Worm (Caenorhabditis elegans) whole organism, L2 larva: ENCODE data around the gene B0280.9.

Experiments used
- crh-2 ChIP-seq: sonication (generic microtip); optimal IDR thresholded peaks from 2 replicates; lab custom pipeline; 2017; ENCODE audit warnings: missing biosample characterization, missing genetic modification characterization
- unc-39 ChIP-seq: fragments of 150-350 bp; optimal IDR thresholded peaks from 2 replicates; lab custom pipeline; 2014; ENCODE audit warnings: missing biosample characterization, missing genetic modification characterization

DNA sequence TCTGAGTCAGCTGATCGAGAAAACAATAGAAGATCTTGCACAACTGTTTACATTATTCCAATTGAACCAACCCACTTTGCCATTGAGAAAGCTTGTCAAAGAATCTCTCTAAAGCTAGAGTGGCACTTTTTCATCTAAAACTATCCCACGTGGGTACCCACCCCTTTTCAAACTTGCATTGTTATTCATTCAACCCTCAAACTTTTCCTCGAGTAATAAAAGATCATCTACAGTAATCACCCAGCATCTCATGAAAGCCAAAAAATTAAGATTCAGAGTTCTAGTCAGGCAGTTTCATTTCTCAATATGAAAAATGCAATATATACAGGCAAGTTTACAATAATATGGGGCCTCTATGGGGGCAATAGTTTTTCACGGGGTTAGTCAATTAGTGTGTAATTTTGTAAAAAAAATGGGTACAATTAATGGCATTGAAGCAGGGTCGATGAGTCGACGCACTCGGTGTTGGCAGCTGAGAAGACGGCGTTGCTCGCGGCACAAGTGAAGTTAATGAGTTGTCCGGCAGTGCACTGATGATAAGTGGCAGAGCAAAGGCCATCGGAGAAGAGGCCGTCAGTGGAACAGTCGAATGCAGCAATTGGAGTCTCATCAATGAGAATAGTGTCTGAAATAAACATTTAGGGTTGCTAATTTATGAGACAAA, 20.7 kb downstream of the B0280.9 start:
- TF ChIP-seq unc-39 (tag; lab: Kevin White, UChicago) (no peak), crh-2 (tag; lab: Kevin White, UChicago) (no peak)
